Worm (Caenorhabditis elegans) whole organism, L4 larva: ENCODE data around the gene T05C12.15.
A peak's percentile ranks its signal among the peaks of the same experiment; 100 is the strongest.

ENCODE experiments used
- F26F4.8 ChIP-seq: fragments of 200-800 bp; sonication (Bioruptor generic); conservative IDR thresholded peaks from 2 replicates; pipeline ENCODE4 v1.3.6; 2022; ENCODE audit warnings: missing genetic modification characterization, missing compliant biosample characterization
- F44E2.7 ChIP-seq: fragments of 200-800 bp; sonication (Bioruptor generic); IDR thresholded peaks from 2 replicates; pipeline ENCODE4 v2.1.2; 2022; ENCODE audit warnings: missing genetic modification characterization, missing compliant biosample characterization
- T20F7.1 ChIP-seq: fragments of 200-800 bp; sonication (Bioruptor generic); optimal IDR thresholded peaks from 2 replicates; lab custom pipeline; 2018; ENCODE audit warnings: mild to moderate bottlenecking, missing genetic modification characterization, missing compliant biosample characterization
- T26A8.4 ChIP-seq: fragments of 200-800 bp; sonication (Bioruptor generic); IDR thresholded peaks from 2 replicates; pipeline ENCODE4 v1.3.6; 2022; ENCODE audit warnings: missing genetic modification characterization, missing compliant biosample characterization
- Y48G9A.11 ChIP-seq: fragments of 200-800 bp; sonication (Bioruptor generic); IDR thresholded peaks from 2 replicates; pipeline ENCODE4 v1.3.6; 2022; ENCODE audit warnings: missing genetic modification reagents, missing genetic modification characterization, missing compliant biosample characterization
- Y75B8A.6 ChIP-seq: fragments of 200-800 bp; sonication (Bioruptor generic); IDR thresholded peaks from 2 replicates; pipeline ENCODE4 v1.3.6; 2022; ENCODE audit warnings: missing genetic modification reagents, missing genetic modification characterization, missing compliant biosample characterization
- ZK337.2 ChIP-seq: fragments of 200-800 bp; sonication (Bioruptor generic); IDR thresholded peaks from 2 replicates; pipeline ENCODE4 v1.3.6; 2022; ENCODE audit warnings: missing genetic modification reagents, missing genetic modification characterization, missing compliant biosample characterization
- aha-1 ChIP-seq: fragments of 150-350 bp; peaks from one replicate; lab custom pipeline; 2014; ENCODE audit warnings: missing biosample characterization, missing genetic modification characterization
- ceh-44 ChIP-seq: fragments of 200-800 bp; sonication (Bioruptor generic); IDR thresholded peaks from 2 replicates; pipeline ENCODE4 v1.3.6; 2022; ENCODE audit warnings: missing genetic modification reagents, missing genetic modification characterization, missing compliant biosample characterization
- daf-16 ChIP-seq, 3 experiments: sonication (generic microtip); optimal IDR thresholded peaks; 2 replicates each; lab custom pipeline; 2016 to 2017; ENCODE audit warnings: missing genetic modification characterization in 3 of 3, missing genetic modification reagents in 3 of 3, mild to moderate bottlenecking in 2 of 3, missing compliant biosample characterization in 2 of 3, missing biosample characterization in 1 of 3, moderate library complexity in 1 of 3
- daf-8 ChIP-seq: fragments of 200-800 bp; sonication (Bioruptor generic); IDR thresholded peaks from 2 replicates; pipeline ENCODE4 v1.3.6; 2022; ENCODE audit warnings: missing genetic modification characterization, missing compliant biosample characterization
- dmd-9 ChIP-seq: fragments of 200-800 bp; sonication (Bioruptor generic); IDR thresholded peaks from 2 replicates; pipeline ENCODE4 v1.3.6; 2022; ENCODE audit warnings: missing genetic modification reagents, missing genetic modification characterization, missing compliant biosample characterization
- dpl-1 ChIP-seq: fragments of 150-350 bp; optimal IDR thresholded peaks from 2 replicates; lab custom pipeline; 2014; ENCODE audit warnings: missing biosample characterization, missing genetic modification reagents, missing genetic modification characterization
- gei-8 ChIP-seq: fragments of 200-800 bp; sonication (Bioruptor generic); optimal IDR thresholded peaks from 2 replicates; lab custom pipeline; 2018; ENCODE audit warnings: mild to moderate bottlenecking, missing genetic modification characterization, missing compliant biosample characterization
- jun-1 ChIP-seq: fragments of 150-350 bp; optimal IDR thresholded peaks from 2 replicates; lab custom pipeline; 2014; ENCODE audit warnings: missing biosample characterization, missing genetic modification reagents, missing genetic modification characterization
- lin-13 ChIP-seq: fragments of 150-350 bp; optimal IDR thresholded peaks from 2 replicates; lab custom pipeline; 2014; ENCODE audit warnings: missing biosample characterization, missing genetic modification reagents, missing genetic modification characterization
- lin-38 ChIP-seq: fragments of 200-800 bp; sonication (Bioruptor generic); IDR thresholded peaks from 2 replicates; pipeline ENCODE4 v1.3.6; 2022; ENCODE audit warnings: missing genetic modification reagents, missing genetic modification characterization, missing compliant biosample characterization
- lsy-2 ChIP-seq, 2 experiments: fragments of 150-350 bp in 1 of 2; sonication (generic microtip) in 1 of 2; optimal IDR thresholded peaks; 2 replicates each; lab custom pipeline; 2014 to 2017; ENCODE audit warnings: missing biosample characterization in 2 of 2, missing genetic modification characterization in 2 of 2
- mes-2 ChIP-seq: sonication (generic microtip); optimal IDR thresholded peaks from 2 replicates; lab custom pipeline; 2016; ENCODE audit warnings: missing genotype, mild to moderate bottlenecking, missing genetic modification characterization, missing compliant biosample characterization; ENCODE audit not compliant: poor library complexity, severe bottlenecking
- mxl-2 ChIP-seq: fragments of 200-800 bp; sonication (Bioruptor generic); conservative IDR thresholded peaks from 2 replicates; pipeline ENCODE4 v1.3.6; 2022; ENCODE audit warnings: missing genetic modification reagents, missing genetic modification characterization, missing compliant biosample characterization
- nhr-102 ChIP-seq: sonication (generic microtip); optimal IDR thresholded peaks from 2 replicates; lab custom pipeline; 2016; ENCODE audit warnings: mild to moderate bottlenecking, missing genetic modification characterization, moderate library complexity, missing compliant biosample characterization
- nhr-41 ChIP-seq: fragments of 200-800 bp; sonication (Bioruptor generic); IDR thresholded peaks from 2 replicates; pipeline ENCODE4 v1.3.6; 2022; ENCODE audit warnings: missing genetic modification reagents, missing genetic modification characterization, missing compliant biosample characterization
- nhr-6 ChIP-seq: fragments of 150-350 bp; optimal IDR thresholded peaks from 2 replicates; lab custom pipeline; 2014; ENCODE audit warnings: missing biosample characterization, missing genetic modification characterization
- nhr-76 ChIP-seq: fragments of 150-350 bp; optimal IDR thresholded peaks from 2 replicates; lab custom pipeline; 2014; ENCODE audit warnings: missing biosample characterization, missing genetic modification characterization
- rbr-2 ChIP-seq: sonication (generic microtip); optimal IDR thresholded peaks from 2 replicates; lab custom pipeline; 2016; ENCODE audit warnings: missing genotype, missing genetic modification characterization, missing compliant biosample characterization
- sdz-12 ChIP-seq: fragments of 200-800 bp; sonication (Bioruptor generic); optimal IDR thresholded peaks from 2 replicates; lab custom pipeline; 2018; ENCODE audit warnings: mild to moderate bottlenecking, missing genetic modification characterization, missing compliant biosample characterization
- set-16 ChIP-seq: fragments of 200-800 bp; sonication (Bioruptor generic); IDR thresholded peaks from 2 replicates; pipeline ENCODE4 v1.3.6; 2022; ENCODE audit warnings: missing genetic modification reagents, missing genetic modification characterization, missing compliant biosample characterization
- unc-130 ChIP-seq: sonication (generic microtip); optimal IDR thresholded peaks from 2 replicates; lab custom pipeline; 2016; ENCODE audit warnings: missing genetic modification reagents, missing genetic modification characterization, missing compliant biosample characterization
- unc-62 ChIP-seq, 3 experiments: fragments of 150-350 bp in 1 of 3; sonication (generic microtip); optimal IDR thresholded peaks in 2 of 3; peaks in 1 of 3; 1 replicate in 1 of 3; 2 replicates in 2 of 3; lab custom pipeline; 2014 to 2017; ENCODE audit warnings: missing biosample characterization in 3 of 3, missing genetic modification characterization in 3 of 3, missing genetic modification reagents in 3 of 3, missing genotype in 1 of 3
- zfp-3 ChIP-seq: fragments of 200-800 bp; sonication (Bioruptor generic); conservative IDR thresholded peaks from 2 replicates; pipeline ENCODE4 v1.3.6; 2022; ENCODE audit warnings: missing genetic modification reagents, missing genetic modification characterization, missing compliant biosample characterization
- ztf-7 ChIP-seq: fragments of 150-350 bp; optimal IDR thresholded peaks from 2 replicates; lab custom pipeline; 2014; ENCODE audit warnings: missing biosample characterization, missing genetic modification characterization

The T05C12.15 gene

ce11 chrII:8160916-8161315, 8.5 kb upstream of the T05C12.15 start:
- no peak for TF ChIP-seq nhr-6 (tag; lab: Kevin White, UChicago)
- TF ChIP-seq nhr-41 (GFP tag; lab: Robert Waterston, UW): no peak
- no peak for TF ChIP-seq T26A8.4 (GFP tag; lab: Robert Waterston, UW)
- no peak for TF ChIP-seq nhr-76
- TF ChIP-seq unc-62 (GFP tag; optimal IDR thresholded peaks at IDR 0.05 in 1 of 2; lab: Kevin White, UChicago): peak in 1 of 2 experiments; percentile 90
- TF ChIP-seq unc-62 (tag; optimal IDR thresholded peaks at IDR 0.05; lab: Kevin White, UChicago): no peak
- no peak for TF ChIP-seq gei-8 (GFP tag; lab: Kevin White, UChicago)
- TF ChIP-seq aha-1 (tag; lab: Kevin White, UChicago): peak; percentile 9

DNA sequence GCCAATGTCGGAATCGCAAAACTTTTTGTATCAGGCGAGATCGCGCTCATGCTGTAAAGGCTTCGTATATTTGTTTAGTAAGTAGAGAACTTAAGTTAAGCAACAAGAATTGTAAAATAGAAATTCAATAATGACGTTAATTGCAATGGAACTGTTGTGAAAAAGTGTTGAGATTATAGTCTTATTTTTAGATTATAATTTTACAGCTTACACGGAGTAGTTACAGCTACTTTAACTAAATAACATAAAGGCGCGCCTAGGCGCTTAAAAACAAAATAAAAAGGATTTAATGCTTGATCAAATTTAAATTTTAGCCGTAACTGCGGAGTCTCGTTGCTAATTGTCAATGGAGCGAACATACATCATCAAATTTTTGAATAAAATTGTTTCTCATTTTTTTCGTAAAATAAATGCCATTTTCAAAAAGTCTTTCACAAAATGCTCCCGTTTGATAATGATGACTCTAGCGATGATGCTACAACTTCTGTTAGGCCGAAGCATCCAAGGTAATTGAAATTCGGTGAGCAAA, 7.2 kb upstream of the T05C12.15 start, which contains the start of the genes emb-27 and rrf-3:
emb-27 (minus strand) TSS at position 51 of the 529 bp plus-strand sequence.
rrf-3 (plus strand) TSS at position 346 of the 529 bp plus-strand sequence.
- TF ChIP-seq Y48G9A.11 (GFP tag; lab: Robert Waterston, UW) (peak; percentile 84), ZK337.2 (GFP tag; lab: Robert Waterston, UW) (no peak), nhr-6 (tag; lab: Kevin White, UChicago) (peak; percentile 0), gei-8 (GFP tag; lab: Kevin White, UChicago) (no peak), lsy-2 (tag; optimal IDR thresholded peaks at IDR 0.05; lab: Kevin White, UChicago) (peak in 1 of 2 experiments; percentile 84), mes-2 (tag; lab: Kevin White, UChicago) (peak; percentile 59), T20F7.1 (GFP tag; lab: Kevin White, UChicago) (peak; percentile 92), dpl-1 (peak; percentile 73), lin-38 (GFP tag; lab: Robert Waterston, UW) (peak; percentile 88)

ce11 chrII:8170374-8170773, 991 bp downstream of the T05C12.15 start, which contains the start of gene T05C12.11:
T05C12.11 (minus strand) TSS chrII:8170474.
- TF ChIP-seq nhr-102 (tag; lab: Kevin White, UChicago): no peak
- no peak for TF ChIP-seq jun-1
- no peak for TF ChIP-seq sdz-12 (GFP tag; lab: Kevin White, UChicago)
- TF ChIP-seq unc-130 (GFP tag; lab: Kevin White, UChicago): no peak
- no peak for TF ChIP-seq ztf-7 (tag; lab: Kevin White, UChicago)
- TF ChIP-seq, all 104 proteins: peak for 0

- TF ChIP-seq Y75B8A.6: no peak
- TF ChIP-seq zfp-3 (GFP tag; lab: Robert Waterston, UW): no peak
- no peak for TF ChIP-seq ZK337.2 (GFP tag; lab: Robert Waterston, UW)
- TF ChIP-seq daf-8 (GFP tag; lab: Robert Waterston, UW): no peak
- TF ChIP-seq ceh-44: no peak
- TF ChIP-seq daf-16 (GFP tag; optimal IDR thresholded peaks at IDR 0.05; lab: Kevin White, UChicago): no peak
- no peak for TF ChIP-seq daf-16 (tag; optimal IDR thresholded peaks at IDR 0.05; lab: Kevin White, UChicago)
- no peak for TF ChIP-seq dmd-9 (GFP tag; lab: Robert Waterston, UW)
- TF ChIP-seq lin-13 (GFP tag; lab: Kevin White, UChicago): no peak
- no peak for TF ChIP-seq jun-1
- no peak for TF ChIP-seq F26F4.8 (GFP tag; lab: Robert Waterston, UW)
- TF ChIP-seq dpl-1: no peak
- TF ChIP-seq mxl-2 (GFP tag; lab: Robert Waterston, UW): no peak
- no peak for TF ChIP-seq set-16 (GFP tag; lab: Robert Waterston, UW)
- TF ChIP-seq F44E2.7 (GFP tag; lab: Robert Waterston, UW): no peak
- TF ChIP-seq, all 104 proteins: peak for 0
Measured at ce11 chrII:8173449-8173848, 4.1 kb downstream of the T05C12.15 start, which contains the start of the genes decr-1.3 and T05C12.1. decr-1.3 (minus strand) TSS chrII:8173549. T05C12.1 (plus strand) TSS chrII:8173680.

DNA sequence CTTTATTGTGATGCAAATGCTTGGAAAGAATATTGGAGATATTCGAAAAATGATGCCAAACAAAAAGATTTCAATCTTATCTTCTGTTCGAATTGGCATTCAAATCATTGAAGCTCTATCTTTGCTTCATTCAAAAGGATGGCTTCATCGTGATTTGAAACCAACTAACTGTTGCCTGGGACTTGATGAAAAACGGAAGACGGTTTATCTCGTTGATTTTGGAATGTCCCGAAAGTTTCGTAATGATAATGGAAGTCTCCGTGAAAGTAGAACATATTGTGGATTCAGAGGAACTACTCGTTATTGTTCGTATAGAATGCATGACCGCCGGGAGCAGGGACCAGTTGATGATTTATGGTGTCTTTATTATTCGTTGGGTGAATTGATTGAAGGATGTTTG, 4.8 kb downstream of the T05C12.15 start:
- TF ChIP-seq ceh-44 (no peak), unc-62 (GFP tag; optimal IDR thresholded peaks at IDR 0.05 in 1 of 2; lab: Kevin White, UChicago) (peak in 1 of 2 experiments; percentile 91), unc-62 (tag; optimal IDR thresholded peaks at IDR 0.05; lab: Kevin White, UChicago) (no peak), rbr-2 (tag; lab: Kevin White, UChicago) (no peak)
